Fruit fly (Drosophila melanogaster) whole organism, prepupa: ENCODE data around the gene Nnf1b.
A peak's percentile ranks its signal among the peaks of the same experiment; 100 is the strongest.

Experiments
- Blimp-1 ChIP-seq: fragments of 200-800 bp; sonication (Bioruptor generic); optimal IDR thresholded peaks from 3 replicates; lab custom pipeline; 2017; ENCODE audit warnings: missing biosample characterization, missing genetic modification characterization, mild to moderate bottlenecking, moderate library complexity, missing genetic modification reagents
- CG10631 ChIP-seq: fragments of 200-800 bp; sonication (Bioruptor generic); optimal IDR thresholded peaks from 2 replicates; lab custom pipeline; 2016; ENCODE audit warnings: missing biosample characterization, missing genetic modification characterization
- CG11762 ChIP-seq: fragments of 200-800 bp; sonication (Bioruptor generic); optimal IDR thresholded peaks from 3 replicates; lab custom pipeline; 2016; ENCODE audit warnings: missing biosample characterization, missing genetic modification characterization; ENCODE audit not compliant: insufficient read depth
- CG11902 ChIP-seq: fragments of 200-800 bp; sonication (Bioruptor generic); optimal IDR thresholded peaks from 3 replicates; lab custom pipeline; 2016; ENCODE audit warnings: missing biosample characterization, missing genetic modification characterization
- CG15336 ChIP-seq: fragments of 200-800 bp; sonication (Bioruptor generic); IDR thresholded peaks from 2 replicates; pipeline ENCODE4 v1.3.6; 2022; ENCODE audit warnings: missing biosample characterization, missing genetic modification characterization
- CG16779 ChIP-seq: fragments of 200-800 bp; sonication (Bioruptor generic); optimal IDR thresholded peaks from 3 replicates; lab custom pipeline; 2017; ENCODE audit warnings: missing biosample characterization, mild to moderate bottlenecking, missing genetic modification characterization
- CG31627 ChIP-seq: fragments of 200-800 bp; sonication (Bioruptor generic); optimal IDR thresholded peaks from 3 replicates; lab custom pipeline; 2016; ENCODE audit warnings: missing biosample characterization, missing genetic modification characterization
- CG32006 ChIP-seq: fragments of 200-800 bp; sonication (Bioruptor generic); optimal IDR thresholded peaks from 3 replicates; lab custom pipeline; 2017; ENCODE audit warnings: missing biosample characterization, mild to moderate bottlenecking, missing genetic modification characterization
- CG34406 ChIP-seq: fragments of 200-800 bp; sonication (Bioruptor generic); optimal IDR thresholded peaks from 3 replicates; lab custom pipeline; 2016; ENCODE audit warnings: missing biosample characterization, missing genetic modification characterization
- CG6163 ChIP-seq: fragments of 200-800 bp; sonication (Bioruptor generic); IDR thresholded peaks from 3 replicates; pipeline ENCODE4 v1.3.6; 2022; ENCODE audit warnings: missing biosample characterization, missing genetic modification characterization
- CG6276 ChIP-seq: fragments of 200-800 bp; sonication (Bioruptor generic); optimal IDR thresholded peaks from 2 replicates; lab custom pipeline; 2017; ENCODE audit warnings: missing biosample characterization, mild to moderate bottlenecking, missing genetic modification characterization
- CG6792 ChIP-seq: fragments of 200-800 bp; sonication (Bioruptor generic); optimal IDR thresholded peaks from 3 replicates; lab custom pipeline; 2016; ENCODE audit warnings: missing biosample characterization, missing genetic modification characterization
- CG6808 ChIP-seq: fragments of 200-800 bp; sonication (Bioruptor generic); optimal IDR thresholded peaks from 3 replicates; lab custom pipeline; 2017; ENCODE audit warnings: missing biosample characterization, missing genetic modification characterization, mild to moderate bottlenecking, moderate library complexity, missing genetic modification reagents
- CG6854 ChIP-seq: fragments of 200-800 bp; sonication (Bioruptor generic); optimal IDR thresholded peaks from 2 replicates; lab custom pipeline; 2017; ENCODE audit warnings: missing biosample characterization, mild to moderate bottlenecking, missing genetic modification characterization
- CG7368 ChIP-seq: fragments of 200-800 bp; sonication (Bioruptor generic); optimal IDR thresholded peaks from 3 replicates; lab custom pipeline; 2016; ENCODE audit warnings: missing biosample characterization, missing genetic modification characterization
- CG8119 ChIP-seq: fragments of 200-800 bp; sonication (Bioruptor generic); IDR thresholded peaks from 3 replicates; pipeline ENCODE4 v1.3.6; 2022; ENCODE audit warnings: missing biosample characterization, missing genetic modification characterization
- CG8319 ChIP-seq: fragments of 200-800 bp; sonication (Bioruptor generic); optimal IDR thresholded peaks from 3 replicates; lab custom pipeline; 2016; ENCODE audit warnings: missing biosample characterization, missing genetic modification characterization
- CG8632 ChIP-seq: fragments of 200-800 bp; sonication (Bioruptor generic); optimal IDR thresholded peaks from 3 replicates; lab custom pipeline; 2016; ENCODE audit warnings: missing biosample characterization, missing genetic modification characterization
- CG9139 ChIP-seq: fragments of 200-800 bp; sonication (Bioruptor generic); optimal IDR thresholded peaks from 3 replicates; lab custom pipeline; 2017; ENCODE audit warnings: missing biosample characterization, mild to moderate bottlenecking, missing genetic modification characterization
- Eip75B ChIP-seq: fragments of 200-800 bp; sonication (Bioruptor generic); optimal IDR thresholded peaks from 3 replicates; lab custom pipeline; 2016; ENCODE audit warnings: missing biosample characterization, missing genetic modification characterization
- Eip78C ChIP-seq: fragments of 200-800 bp; sonication (Bioruptor generic); peaks from one replicate; lab custom pipeline; 2016; ENCODE audit warnings: missing biosample characterization, missing genetic modification characterization
- Eip93F ChIP-seq: fragments of 200-800 bp; sonication (Bioruptor generic); optimal IDR thresholded peaks from 2 replicates; lab custom pipeline; 2016; ENCODE audit warnings: missing biosample characterization, mild to moderate bottlenecking, missing genetic modification characterization
- Ets21C ChIP-seq: fragments of 200-800 bp; sonication (Bioruptor generic); optimal IDR thresholded peaks from 3 replicates; lab custom pipeline; 2016; ENCODE audit warnings: missing biosample characterization, missing genetic modification characterization
- Ets96B ChIP-seq: fragments of 200-800 bp; optimal IDR thresholded peaks from 2 replicates; lab custom pipeline; 2019; ENCODE audit warnings: missing biosample characterization, mild to moderate bottlenecking, missing genetic modification characterization, moderate library complexity
- Gug ChIP-seq: fragments of 200-800 bp; sonication (Bioruptor generic); IDR thresholded peaks from 2 replicates; pipeline ENCODE4 v1.3.6; 2022; ENCODE audit warnings: missing biosample characterization, missing genetic modification characterization
- Hr38 ChIP-seq: sonication (Bioruptor generic); optimal IDR thresholded peaks from 2 replicates; lab custom pipeline; 2016; ENCODE audit warnings: missing biosample characterization, missing genetic modification characterization
- Hr39 ChIP-seq: fragments of 200-800 bp; sonication (Bioruptor generic); optimal IDR thresholded peaks from 2 replicates; lab custom pipeline; 2016; ENCODE audit warnings: missing biosample characterization, missing genetic modification characterization
- Lpt ChIP-seq: fragments of 200-800 bp; sonication (Bioruptor generic); optimal IDR thresholded peaks from 3 replicates; lab custom pipeline; 2016; ENCODE audit warnings: missing biosample characterization, missing genetic modification characterization
- Met ChIP-seq: fragments of 200-800 bp; sonication (Bioruptor generic); optimal IDR thresholded peaks from 3 replicates; lab custom pipeline; 2016; ENCODE audit warnings: missing biosample characterization, missing genetic modification characterization
- OdsH ChIP-seq: fragments of 200-800 bp; sonication (Bioruptor generic); optimal IDR thresholded peaks from 3 replicates; lab custom pipeline; 2016; ENCODE audit warnings: missing biosample characterization, missing genetic modification characterization
- Smox ChIP-seq: fragments of 200-800 bp; sonication (Bioruptor generic); optimal IDR thresholded peaks from 3 replicates; lab custom pipeline; 2016; ENCODE audit warnings: missing biosample characterization, missing genetic modification characterization
- Sox102F ChIP-seq: fragments of 200-800 bp; sonication (Bioruptor generic); optimal IDR thresholded peaks from 2 replicates; lab custom pipeline; 2016; ENCODE audit warnings: missing biosample characterization, mild to moderate bottlenecking, missing genetic modification characterization
- Sox15 ChIP-seq: fragments of 200-800 bp; sonication (Bioruptor generic); optimal IDR thresholded peaks from 3 replicates; lab custom pipeline; 2016; ENCODE audit warnings: missing biosample characterization, missing genetic modification characterization
- achi ChIP-seq: fragments of 200-800 bp; sonication (Bioruptor generic); optimal IDR thresholded peaks from 3 replicates; lab custom pipeline; 2016; ENCODE audit warnings: missing biosample characterization, missing genetic modification characterization
- cyc ChIP-seq: fragments of 200-800 bp; sonication (Bioruptor generic); optimal IDR thresholded peaks from 3 replicates; lab custom pipeline; 2016; ENCODE audit warnings: missing biosample characterization, missing genetic modification characterization
- dsx ChIP-seq: fragments of 200-800 bp; optimal IDR thresholded peaks from 3 replicates; lab custom pipeline; 2019; ENCODE audit warnings: missing biosample characterization, mild to moderate bottlenecking, missing genetic modification characterization, moderate library complexity; ENCODE audit not compliant: poor library complexity, severe bottlenecking
- eg ChIP-seq: fragments of 200-800 bp; sonication (Bioruptor generic); IDR thresholded peaks from 3 replicates; pipeline ENCODE4 v1.3.6; 2022; ENCODE audit warnings: missing biosample characterization, missing genetic modification characterization
- esn ChIP-seq: fragments of 200-800 bp; sonication (Bioruptor generic); optimal IDR thresholded peaks from 2 replicates; lab custom pipeline; 2016; ENCODE audit warnings: missing biosample characterization, mild to moderate bottlenecking, missing genetic modification characterization, moderate library complexity
- fd59A ChIP-seq: fragments of 200-800 bp; sonication (Bioruptor generic); optimal IDR thresholded peaks from 2 replicates; lab custom pipeline; 2017; ENCODE audit warnings: missing biosample characterization, mild to moderate bottlenecking, missing genetic modification characterization, missing genetic modification reagents
- fd85E ChIP-seq: fragments of 200-800 bp; sonication (Bioruptor generic); optimal IDR thresholded peaks from 3 replicates; lab custom pipeline; 2016; ENCODE audit warnings: missing biosample characterization, missing genetic modification characterization
- fkh ChIP-seq: fragments of 200-800 bp; sonication (Bioruptor generic); optimal IDR thresholded peaks from 3 replicates; lab custom pipeline; 2017; ENCODE audit warnings: missing biosample characterization, mild to moderate bottlenecking, missing genetic modification characterization, moderate library complexity
- lz ChIP-seq: fragments of 200-800 bp; sonication (Bioruptor generic); optimal IDR thresholded peaks from 3 replicates; lab custom pipeline; 2016; ENCODE audit warnings: missing biosample characterization, missing genetic modification characterization
- pdm3 ChIP-seq: fragments of 200-800 bp; sonication (Bioruptor generic); optimal IDR thresholded peaks from 3 replicates; lab custom pipeline; 2016; ENCODE audit warnings: missing biosample characterization, missing genetic modification characterization
- salr ChIP-seq, 2 experiments: fragments of 200-800 bp; sonication (Bioruptor generic); optimal IDR thresholded peaks; 3 replicates each; lab custom pipeline; 2016 to 2018; ENCODE audit warnings: missing biosample characterization in 2 of 2, missing genetic modification characterization in 2 of 2, mild to moderate bottlenecking in 1 of 2
- spab ChIP-seq: fragments of 200-800 bp; sonication (Bioruptor generic); optimal IDR thresholded peaks from 2 replicates; lab custom pipeline; 2017; ENCODE audit warnings: missing biosample characterization, mild to moderate bottlenecking, missing genetic modification characterization, missing genetic modification reagents
- ss ChIP-seq, 2 experiments: fragments of 200-800 bp; sonication (Bioruptor generic); optimal IDR thresholded peaks; 2 replicates in 1 of 2; 3 replicates in 1 of 2; lab custom pipeline; 2017 to 2018; ENCODE audit warnings: mild to moderate bottlenecking in 2 of 2, missing biosample characterization in 2 of 2, missing genetic modification characterization in 2 of 2, moderate library complexity in 1 of 2
- svp ChIP-seq: fragments of 200-800 bp; sonication (Bioruptor generic); peaks from one replicate; lab custom pipeline; 2016; ENCODE audit warnings: missing biosample characterization, missing genetic modification characterization
- topi ChIP-seq: fragments of 200-800 bp; sonication (Bioruptor generic); optimal IDR thresholded peaks from 3 replicates; lab custom pipeline; 2016; ENCODE audit warnings: missing biosample characterization, missing genetic modification characterization

Nnf1b gene

dm6 chr2L:856001-856400 is 45.6 kb downstream of the Nnf1b start:
- TF ChIP-seq fkh (GFP tag; lab: Kevin White, UChicago) (peak; percentile 83), Blimp-1 (no peak)

dm6 chr2L:856690-857488 is 46.5 kb downstream of the Nnf1b start:
- TF ChIP-seq svp (GFP tag; lab: Kevin White, UChicago) (peak; percentile 91), Hr38 (GFP tag; lab: Kevin White, UChicago) (no peak), fd85E (GFP tag; lab: Kevin White, UChicago) (no peak), CG8632 (GFP tag; lab: Kevin White, UChicago) (peak; percentile 37), Ets21C (GFP tag; lab: Kevin White, UChicago) (no peak), salr (GFP tag; optimal IDR thresholded peaks at IDR 0.05; lab: Kevin White, UChicago) (no peak), achi (peak; percentile 37), CG11762 (GFP tag; lab: Kevin White, UChicago) (no peak), CG10631 (GFP tag; lab: Kevin White, UChicago) (peak; percentile 23), Ets96B (tag; lab: Kevin White, UChicago) (peak; percentile 36), esn (GFP tag; lab: Kevin White, UChicago) (peak; percentile 28), eg (GFP tag; lab: Robert Waterston, UW) (peak; percentile 74), CG9139 (no peak), Gug (GFP tag; lab: Robert Waterston, UW) (peak; percentile 29; the same call in 1 of the 2 replicates), CG6808 (GFP tag; lab: Kevin White, UChicago) (no peak), spab (GFP tag; lab: Kevin White, UChicago) (no peak), lz (GFP tag; lab: Kevin White, UChicago) (peak; percentile 1), Smox (GFP tag; lab: Kevin White, UChicago) (no peak), fkh (GFP tag; lab: Kevin White, UChicago) (peak; percentile 20), CG16779 (tag; lab: Kevin White, UChicago) (no peak), Hr39 (GFP tag; lab: Kevin White, UChicago) (peak; percentile 40), Sox15 (peak; percentile 17), dsx (GFP tag; lab: Kevin White, UChicago) (no peak), CG34406 (peak; percentile 46), Sox102F (GFP tag; lab: Kevin White, UChicago) (no peak), Met (GFP tag; lab: Kevin White, UChicago) (peak; percentile 19), CG32006 (GFP tag; lab: Kevin White, UChicago) (peak; percentile 36), CG15336 (GFP tag; lab: Robert Waterston, UW) (0 out of 2 replicates have a peak, but pooled peaks have one; percentile 35), Eip75B (GFP tag; lab: Kevin White, UChicago) (peak; percentile 26), OdsH (peak; percentile 17), CG6163 (GFP tag; lab: Robert Waterston, UW) (peak; percentile 73), ss (GFP tag; optimal IDR thresholded peaks at IDR 0.05; lab: Kevin White, UChicago) (no peak), topi (GFP tag; lab: Kevin White, UChicago) (peak; percentile 28), CG31627 (GFP tag; lab: Kevin White, UChicago) (peak; percentile 3), CG6854 (GFP tag; lab: Kevin White, UChicago) (no peak), CG7368 (GFP tag; lab: Kevin White, UChicago) (peak; percentile 41), Eip93F (GFP tag; lab: Kevin White, UChicago) (no peak), CG11902 (GFP tag; lab: Kevin White, UChicago) (peak; percentile 47), CG8119 (GFP tag; lab: Robert Waterston, UW) (peak; percentile 37; the same call in 1 of the 3 replicates), CG8319 (peak; percentile 4), Blimp-1 (no peak), cyc (GFP tag; lab: Kevin White, UChicago) (peak; percentile 16), CG6276 (GFP tag; lab: Kevin White, UChicago) (peak; percentile 24), pdm3 (GFP tag; lab: Kevin White, UChicago) (peak; percentile 54), Lpt (GFP tag; lab: Kevin White, UChicago) (peak; percentile 14), fd59A (GFP tag; lab: Kevin White, UChicago) (no peak), CG6792 (GFP tag; lab: Kevin White, UChicago) (peak; percentile 24), Eip78C (GFP tag; lab: Kevin White, UChicago) (peak; percentile 81)
